Worm (Caenorhabditis elegans) whole organism, L4/young adult: ENCODE measurements around the gene T26E4.2.
"Not testable (repeated sequence)": the region's sequence is repeated elsewhere in the genome, so short reads cannot be mapped to it uniquely, and the experiment has no call there.

Experiments
- W03F9.2 ChIP-seq: fragments of 150-350 bp; optimal IDR thresholded peaks from 2 replicates; lab custom pipeline; 2014; ENCODE audit warnings: missing biosample characterization, missing genetic modification characterization
- dao-5 ChIP-seq: sonication (generic microtip); optimal IDR thresholded peaks from 2 replicates; lab custom pipeline; 2016; ENCODE audit warnings: missing genotype, missing genetic modification characterization, moderate library complexity, missing compliant biosample characterization
- him-1 ChIP-seq: sonication (generic microtip); optimal IDR thresholded peaks from 2 replicates; lab custom pipeline; 2016; ENCODE audit warnings: missing genotype, missing genetic modification reagents, missing genetic modification characterization, missing compliant biosample characterization

Gene T26E4.2

ce11 chrV:15803748-15804147 lies 22.6 kb downstream of the T26E4.2 start, which contains the start of gene T26E4.18:
T26E4.18 (minus strand) TSS chrV:15803848.
- not testable (repeated sequence) for TF ChIP-seq W03F9.2, dao-5, him-1 (tag; lab: Kevin White, UChicago)

ce11 chrV:15807420-15807819 lies 26.2 kb downstream of the T26E4.2 start, which contains the start of gene srsx-38:
srsx-38 (minus strand) TSS chrV:15807520.
- not testable (repeated sequence) for TF ChIP-seq W03F9.2, dao-5, him-1 (tag; lab: Kevin White, UChicago)

DNA sequence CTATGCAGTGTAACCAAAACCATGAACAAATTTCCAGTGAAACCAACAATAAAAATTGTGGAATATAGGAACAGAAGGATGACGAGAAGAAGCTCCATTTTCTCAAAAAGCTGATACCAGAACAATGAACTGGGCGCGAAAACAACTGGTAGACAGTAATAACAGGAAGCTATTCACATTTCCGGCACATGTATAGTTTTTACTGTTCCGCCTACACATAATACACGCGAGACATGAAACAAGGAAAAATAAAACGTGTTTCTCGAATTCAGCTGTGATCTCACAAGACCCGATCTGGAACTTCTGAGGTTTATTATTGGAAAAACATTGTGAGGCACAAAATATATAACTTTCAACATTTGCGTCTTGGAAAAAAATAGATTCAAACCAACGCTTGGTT lies 28.4 kb downstream of the T26E4.2 start, which contains the start of gene srsx-36:
Gene srsx-36, minus strand, starts transcription at position 101 of the 400 bp plus-strand sequence.
- TF ChIP-seq dao-5 (tag; lab: Kevin White, UChicago) (no peak), him-1 (tag; lab: Kevin White, UChicago) (no peak), W03F9.2 (tag; lab: Kevin White, UChicago) (no peak)

ce11 chrV:15810446-15810845 lies 29.3 kb downstream of the T26E4.2 start, which contains the start of gene F54B8.1:
F54B8.1 (plus strand) TSS chrV:15810746.
- no peak for TF ChIP-seq W03F9.2 (tag; lab: Kevin White, UChicago)
- TF ChIP-seq dao-5 (tag; lab: Kevin White, UChicago) = no peak
- TF ChIP-seq him-1 (tag; lab: Kevin White, UChicago) = no peak

- TF ChIP-seq dao-5, him-1, W03F9.2 (tag; lab: Kevin White, UChicago): not testable (repeated sequence)
Measured at ce11 chrV:15811982-15812381, 30.8 kb downstream of the T26E4.2 start, which contains the start of gene nhr-282. nhr-282 (plus strand) TSS chrV:15812282.

ce11 chrV:15815962-15816432 lies 34.8 kb downstream of the T26E4.2 start, which contains the start of the genes fbxa-69 and F54B8.4:
fbxa-69 (minus strand) TSS chrV:15815971.
F54B8.4 (plus strand) TSS chrV:15816382.
- TF ChIP-seq dao-5 (tag; lab: Kevin White, UChicago) = no peak
- no peak for TF ChIP-seq him-1 (tag; lab: Kevin White, UChicago)
- no peak for TF ChIP-seq W03F9.2 (tag; lab: Kevin White, UChicago)

DNA sequence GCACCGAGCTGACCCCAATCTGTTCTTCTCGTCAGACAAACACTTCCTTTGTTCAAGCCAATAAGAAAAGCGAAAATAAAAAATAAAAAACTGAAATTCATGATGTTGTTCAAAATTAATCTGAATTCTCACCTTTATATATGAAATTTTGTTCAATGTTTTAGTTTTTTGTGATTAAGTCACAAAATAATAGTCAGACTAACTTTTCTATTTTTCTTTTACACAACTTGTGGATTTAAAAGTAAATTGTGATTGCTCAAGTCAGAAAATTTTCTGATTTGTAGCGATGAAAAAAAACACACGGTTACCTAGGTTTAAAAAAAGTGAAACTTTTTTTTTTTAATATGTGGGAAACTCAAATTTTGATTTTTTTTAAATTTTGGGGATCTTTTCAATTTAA lies 36.6 kb downstream of the T26E4.2 start, which contains the start of gene abf-3:
Gene abf-3, minus strand, starts transcription at position 101 of the 400 bp plus-strand sequence.
- TF ChIP-seq W03F9.2 (tag; lab: Kevin White, UChicago) (no peak), dao-5 (tag; lab: Kevin White, UChicago) (no peak), him-1 (tag; lab: Kevin White, UChicago) (no peak)

DNA sequence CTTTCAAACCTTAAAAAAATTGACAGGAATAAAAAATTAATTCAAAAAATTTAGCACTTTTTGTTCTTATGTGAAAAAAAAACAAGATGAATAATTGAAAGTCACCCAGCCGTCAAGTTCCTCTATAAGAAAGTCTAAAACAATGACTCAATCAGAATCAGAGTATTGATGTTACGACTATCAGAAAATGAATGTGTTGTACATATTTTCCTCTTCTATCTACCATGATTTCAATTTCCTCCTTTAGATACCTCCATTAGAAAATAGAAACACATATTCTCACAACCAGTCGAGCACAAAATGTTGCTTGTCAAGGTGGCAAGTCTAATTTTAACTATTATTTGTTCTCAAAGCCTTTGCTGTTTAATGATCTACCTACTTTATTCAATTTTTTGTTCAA lies 38.8 kb downstream of the T26E4.2 start, which contains the start of gene srbc-48:
Gene srbc-48, plus strand, starts transcription at position 301 of the 400 bp plus-strand sequence.
- TF ChIP-seq him-1 (tag; lab: Kevin White, UChicago) = no peak

DNA sequence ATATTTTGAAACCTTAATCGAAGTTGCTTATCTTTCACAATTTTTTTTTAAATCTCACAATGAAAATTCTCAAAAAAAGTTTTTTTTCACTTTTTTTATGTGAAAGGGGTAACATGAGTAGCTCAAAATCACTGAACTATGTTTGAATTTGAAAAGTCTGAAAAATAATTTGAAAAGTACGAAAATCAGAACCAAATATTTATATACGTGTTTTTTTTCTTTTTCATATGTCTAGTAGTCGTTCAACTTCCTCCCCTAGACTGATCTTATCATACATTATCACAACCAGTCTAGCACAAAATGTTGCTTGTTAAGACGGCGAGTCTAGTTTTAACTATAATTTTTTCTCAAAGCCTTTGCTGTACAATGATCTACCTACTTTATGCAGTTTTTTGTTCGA lies 40.2 kb downstream of the T26E4.2 start, which contains the start of gene srbc-49:
Gene srbc-49, plus strand, starts transcription at position 301 of the 400 bp plus-strand sequence.
- no peak for TF ChIP-seq dao-5 (tag; lab: Kevin White, UChicago)

- TF ChIP-seq dao-5 (tag; lab: Kevin White, UChicago) (no peak), him-1 (tag; lab: Kevin White, UChicago) (no peak), W03F9.2 (tag; lab: Kevin White, UChicago) (no peak)
Measured at ce11 chrV:15824866-15825265, 43.7 kb downstream of the T26E4.2 start, which contains the start of gene srbc-50. srbc-50 (minus strand) TSS chrV:15824966.

ce11 chrV:15826110-15826509 lies 44.9 kb downstream of the T26E4.2 start, which contains the start of gene srbc-51:
srbc-51 (plus strand) TSS chrV:15826410.
- TF ChIP-seq him-1 (tag; lab: Kevin White, UChicago) (no peak), W03F9.2 (tag; lab: Kevin White, UChicago) (no peak), dao-5 (tag; lab: Kevin White, UChicago) (no peak)

DNA sequence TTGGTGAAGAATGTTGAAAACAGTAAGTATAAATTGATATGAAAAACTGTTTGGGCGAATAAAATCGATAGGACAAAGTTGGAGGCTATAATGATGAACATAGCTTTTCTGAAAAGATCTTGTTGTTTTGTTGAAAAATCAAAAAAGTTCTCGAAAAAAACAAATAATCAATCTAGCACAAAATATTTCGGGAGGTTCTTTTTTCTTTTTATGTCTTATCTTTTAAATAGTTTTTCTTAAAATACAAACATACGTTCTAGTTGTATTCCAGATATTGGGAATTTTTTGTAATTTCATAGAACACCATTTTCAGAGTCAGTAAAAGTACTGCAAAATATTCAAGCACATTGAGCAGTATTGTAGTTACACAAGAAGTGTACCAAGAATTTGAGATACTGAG lies 48.7 kb downstream of the T26E4.2 start, which contains the start of gene srbc-55:
Gene srbc-55, minus strand, starts transcription at position 101 of the 400 bp plus-strand sequence.
- TF ChIP-seq W03F9.2 (tag; lab: Kevin White, UChicago) = no peak
- no peak for TF ChIP-seq him-1 (tag; lab: Kevin White, UChicago)
- no peak for TF ChIP-seq dao-5 (tag; lab: Kevin White, UChicago)

- no peak for TF ChIP-seq him-1 (tag; lab: Kevin White, UChicago)
- TF ChIP-seq W03F9.2 (tag; lab: Kevin White, UChicago) = no peak
- no peak for TF ChIP-seq dao-5 (tag; lab: Kevin White, UChicago)
Measured at ce11 chrV:15831586-15831985, 50.4 kb downstream of the T26E4.2 start, which contains the start of gene srbc-56. srbc-56 (minus strand) TSS chrV:15831686.
